Worm (Caenorhabditis elegans) whole organism, L3 larva: ENCODE data around the gene cpna-2.

ENCODE experiments used
- R02D3.7 ChIP-seq: fragments of 150-350 bp; optimal IDR thresholded peaks from 2 replicates; lab custom pipeline; 2014; ENCODE audit warnings: missing biosample characterization, missing genetic modification characterization
- aly-2 ChIP-seq: fragments of 150-350 bp; optimal IDR thresholded peaks from 2 replicates; lab custom pipeline; 2014; ENCODE audit warnings: missing biosample characterization, missing genetic modification characterization
- ama-1 ChIP-seq: fragments of 150-350 bp; optimal IDR thresholded peaks from 2 replicates; lab custom pipeline; 2018
- ceh-28 ChIP-seq: fragments of 150-350 bp; optimal IDR thresholded peaks from 2 replicates; lab custom pipeline; 2014; ENCODE audit warnings: missing biosample characterization, missing genetic modification reagents, missing genetic modification characterization
- ceh-82 ChIP-seq: fragments of 150-350 bp; optimal IDR thresholded peaks from 2 replicates; lab custom pipeline; 2014; ENCODE audit warnings: missing biosample characterization, missing genetic modification characterization
- ceh-9 ChIP-seq: sonication (generic microtip); optimal IDR thresholded peaks from 2 replicates; lab custom pipeline; 2018; ENCODE audit warnings: missing biosample characterization, missing genetic modification characterization
- daf-12 ChIP-seq: fragments of 150-350 bp; optimal IDR thresholded peaks from 2 replicates; lab custom pipeline; 2014; ENCODE audit warnings: missing biosample characterization, missing genetic modification reagents, missing genetic modification characterization
- elt-1 ChIP-seq: fragments of 150-350 bp; optimal IDR thresholded peaks from 2 replicates; lab custom pipeline; 2014; ENCODE audit warnings: missing biosample characterization, missing genetic modification characterization
- elt-2 ChIP-seq: sonication (generic microtip); optimal IDR thresholded peaks from 2 replicates; lab custom pipeline; 2016; ENCODE audit warnings: missing genetic modification reagents, mild to moderate bottlenecking, missing genetic modification characterization, missing compliant biosample characterization
- elt-3 ChIP-seq, 3 experiments: fragments of 150-350 bp in 1 of 3; sonication (generic microtip) in 2 of 3; optimal IDR thresholded peaks; 2 replicates in 2 of 3; 4 replicates in 1 of 3; lab custom pipeline; 2014 to 2017; ENCODE audit warnings: missing biosample characterization in 3 of 3, missing genetic modification characterization in 3 of 3
- fkh-10 ChIP-seq: sonication (generic microtip); optimal IDR thresholded peaks from 2 replicates; lab custom pipeline; 2017; ENCODE audit warnings: missing biosample characterization, missing genetic modification reagents, missing genetic modification characterization
- fkh-2 ChIP-seq: fragments of 150-350 bp; optimal IDR thresholded peaks from 2 replicates; lab custom pipeline; 2014; ENCODE audit warnings: missing biosample characterization, missing genetic modification reagents, missing genetic modification characterization
- fos-1 ChIP-seq: fragments of 150-350 bp; optimal IDR thresholded peaks from 2 replicates; lab custom pipeline; 2014; ENCODE audit warnings: missing biosample characterization, missing genetic modification characterization
- jun-1 ChIP-seq: fragments of 150-350 bp; optimal IDR thresholded peaks from 2 replicates; lab custom pipeline; 2014; ENCODE audit warnings: missing biosample characterization, missing genetic modification reagents, missing genetic modification characterization
- lin-15B ChIP-seq: fragments of 150-350 bp; optimal IDR thresholded peaks from 2 replicates; lab custom pipeline; 2014; ENCODE audit warnings: missing biosample characterization, missing genetic modification characterization
- lin-39 ChIP-seq: fragments of 150-350 bp; optimal IDR thresholded peaks from 2 replicates; lab custom pipeline; 2018; ENCODE audit warnings: missing biosample characterization, missing genetic modification reagents, missing genetic modification characterization
- lsy-12 ChIP-seq: sonication (generic microtip); optimal IDR thresholded peaks from 2 replicates; lab custom pipeline; 2016; ENCODE audit warnings: mild to moderate bottlenecking, missing genetic modification characterization, missing compliant biosample characterization
- mml-1 ChIP-seq: fragments of 150-350 bp; sonication (generic microtip); optimal IDR thresholded peaks from 3 replicates; lab custom pipeline; 2014; ENCODE audit warnings: missing biosample characterization, missing genetic modification characterization
- nfya-1 ChIP-seq: sonication (generic microtip); optimal IDR thresholded peaks from 2 replicates; lab custom pipeline; 2017; ENCODE audit warnings: missing genetic modification characterization, mild to moderate bottlenecking, missing compliant biosample characterization, antibody characterized with exemption, moderate library complexity; ENCODE audit not compliant: insufficient read depth
- nhr-12 ChIP-seq: fragments of 150-350 bp; optimal IDR thresholded peaks from 2 replicates; lab custom pipeline; 2014; ENCODE audit warnings: missing biosample characterization, missing genetic modification characterization
- nhr-23 ChIP-seq: fragments of 150-350 bp; optimal IDR thresholded peaks from 2 replicates; lab custom pipeline; 2014; ENCODE audit warnings: missing biosample characterization, missing genetic modification reagents, missing genetic modification characterization
- nhr-237 ChIP-seq: fragments of 150-350 bp; optimal IDR thresholded peaks from 2 replicates; lab custom pipeline; 2014; ENCODE audit warnings: missing biosample characterization, missing genetic modification characterization
- nhr-25 ChIP-seq: sonication (generic microtip); optimal IDR thresholded peaks from 2 replicates; lab custom pipeline; 2017; ENCODE audit warnings: missing biosample characterization, missing genetic modification characterization
- nhr-28 ChIP-seq: fragments of 150-350 bp; optimal IDR thresholded peaks from 2 replicates; lab custom pipeline; 2014; ENCODE audit warnings: missing biosample characterization, missing genetic modification characterization
- nhr-43 ChIP-seq: sonication (generic microtip); optimal IDR thresholded peaks from 2 replicates; lab custom pipeline; 2016; ENCODE audit warnings: mild to moderate bottlenecking, missing genetic modification characterization, missing compliant biosample characterization; ENCODE audit not compliant: poor library complexity, severe bottlenecking
- nhr-67 ChIP-seq: fragments of 150-350 bp; optimal IDR thresholded peaks from 2 replicates; lab custom pipeline; 2014; ENCODE audit warnings: missing biosample characterization, missing genetic modification characterization
- nhr-76 ChIP-seq: fragments of 150-350 bp; sonication (generic microtip); optimal IDR thresholded peaks from 5 replicates; lab custom pipeline; 2014; ENCODE audit warnings: missing biosample characterization, missing genetic modification characterization
- pha-4 ChIP-seq: fragments of 150-350 bp; optimal IDR thresholded peaks from 2 replicates; lab custom pipeline; 2014; ENCODE audit warnings: missing biosample characterization, missing genetic modification reagents, missing genetic modification characterization
- pqm-1 ChIP-seq: fragments of 150-350 bp; optimal IDR thresholded peaks from 2 replicates; lab custom pipeline; 2017; ENCODE audit warnings: missing biosample characterization, missing genetic modification characterization, inconsistent platforms
- sea-2 ChIP-seq: fragments of 150-350 bp; sonication (generic microtip); optimal IDR thresholded peaks from 4 replicates; lab custom pipeline; 2014; ENCODE audit warnings: missing biosample characterization, missing genetic modification reagents, missing genetic modification characterization
- snpc-4 ChIP-seq: fragments of 150-350 bp; optimal IDR thresholded peaks from 2 replicates; lab custom pipeline; 2014; ENCODE audit warnings: missing biosample characterization, missing genetic modification characterization
- unc-39 ChIP-seq: sonication (generic microtip); optimal IDR thresholded peaks from 4 replicates; lab custom pipeline; 2017; ENCODE audit warnings: missing biosample characterization, missing genetic modification characterization
- unc-62 ChIP-seq: fragments of 150-350 bp; sonication (generic microtip); optimal IDR thresholded peaks from 4 replicates; lab custom pipeline; 2014; ENCODE audit warnings: missing biosample characterization, missing genetic modification reagents, missing genetic modification characterization
- ztf-11 ChIP-seq: fragments of 150-350 bp; optimal IDR thresholded peaks from 2 replicates; lab custom pipeline; 2014; ENCODE audit warnings: missing biosample characterization, missing genetic modification characterization

cpna-2 gene

DNA sequence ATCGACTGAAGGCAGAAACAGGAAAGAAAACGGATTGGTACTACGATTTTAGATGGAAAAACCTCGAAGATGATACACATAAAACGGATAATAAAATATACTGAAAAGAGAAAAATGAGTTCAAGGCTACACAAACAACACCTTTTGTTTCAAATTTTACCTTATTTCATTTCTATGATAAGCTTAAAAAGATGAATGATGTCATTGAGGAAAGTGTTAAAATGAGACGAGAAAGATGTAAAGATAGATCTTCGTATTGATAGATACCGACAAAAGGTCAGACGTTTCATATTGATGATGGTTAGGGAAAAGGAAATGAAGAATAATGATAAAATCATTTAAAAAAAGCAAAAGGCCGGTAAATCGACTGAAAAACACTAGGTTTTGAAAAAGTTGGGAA, 64.9 kb downstream of the cpna-2 start:
- TF ChIP-seq jun-1 (no peak), nhr-23 (tag; lab: Kevin White, UChicago) (peak; percentile 58), snpc-4 (tag; lab: Kevin White, UChicago) (no peak), unc-39 (tag; lab: Kevin White, UChicago) (no peak), ceh-9 (tag; lab: Kevin White, UChicago) (no peak), nhr-76 (tag; lab: Kevin White, UChicago) (no peak), mml-1 (tag; lab: Kevin White, UChicago) (no peak), ama-1 (lab: Kevin White, UChicago) (no peak), ceh-28 (peak; percentile 17), nfya-1 (no peak), lsy-12 (tag; lab: Kevin White, UChicago) (no peak), unc-62 (GFP tag; lab: Kevin White, UChicago) (no peak), nhr-25 (peak; percentile 60), elt-3 (tag; optimal IDR thresholded peaks at IDR 0.05; lab: Kevin White, UChicago) (no peak), aly-2 (tag; lab: Kevin White, UChicago) (no peak), elt-1 (tag; lab: Kevin White, UChicago) (peak; percentile 59), pqm-1 (no peak), elt-2 (tag; lab: Kevin White, UChicago) (no peak), fos-1 (no peak), daf-12 (tag; lab: Kevin White, UChicago) (no peak), ztf-11 (tag; lab: Kevin White, UChicago) (no peak), ceh-82 (tag; lab: Kevin White, UChicago) (no peak), R02D3.7 (tag; lab: Kevin White, UChicago) (no peak)

DNA sequence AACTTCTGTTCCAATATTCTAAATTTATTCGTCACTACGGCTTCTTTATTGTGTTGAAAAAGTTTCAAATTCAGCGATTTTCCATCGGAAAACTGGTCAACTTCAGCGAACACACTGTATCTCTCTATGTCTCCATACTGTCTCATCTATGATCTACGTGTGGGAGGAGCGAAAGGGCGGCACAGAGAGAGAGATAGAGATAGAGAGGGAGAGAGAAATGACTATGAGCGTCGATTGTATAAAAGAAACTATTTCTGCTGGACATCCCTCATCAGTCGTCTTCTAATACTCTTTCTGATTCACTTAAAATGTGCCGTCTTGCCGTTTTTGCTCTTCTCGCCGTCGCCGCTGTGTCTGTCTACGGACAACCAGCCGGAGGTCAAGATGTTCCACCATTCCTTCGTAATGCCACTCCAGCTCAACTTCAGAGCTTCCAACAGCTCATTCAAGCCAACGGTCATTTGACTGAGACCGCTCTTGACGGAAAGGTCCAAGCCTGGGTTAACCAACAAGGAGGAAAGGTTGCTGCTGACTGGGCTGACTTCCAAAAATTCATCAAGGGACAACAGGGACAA, 65.7 kb downstream of the cpna-2 start, which contains the start of gene srlf-1:
Gene srlf-1, plus strand, starts transcription at position 268 of the 575 bp plus-strand sequence.
- no peak for TF ChIP-seq snpc-4 (tag; lab: Kevin White, UChicago)
- peak; percentile 60 for TF ChIP-seq nhr-23 (tag; lab: Kevin White, UChicago)
- peak; percentile 74 for TF ChIP-seq nhr-25
- TF ChIP-seq elt-3 (tag; optimal IDR thresholded peaks at IDR 0.05; lab: Kevin White, UChicago) = peak in 1 of 3 experiments; percentile 50
- TF ChIP-seq ama-1 (lab: Kevin White, UChicago) = peak; percentile 79
- TF ChIP-seq nhr-76 (tag; lab: Kevin White, UChicago) = no peak

DNA sequence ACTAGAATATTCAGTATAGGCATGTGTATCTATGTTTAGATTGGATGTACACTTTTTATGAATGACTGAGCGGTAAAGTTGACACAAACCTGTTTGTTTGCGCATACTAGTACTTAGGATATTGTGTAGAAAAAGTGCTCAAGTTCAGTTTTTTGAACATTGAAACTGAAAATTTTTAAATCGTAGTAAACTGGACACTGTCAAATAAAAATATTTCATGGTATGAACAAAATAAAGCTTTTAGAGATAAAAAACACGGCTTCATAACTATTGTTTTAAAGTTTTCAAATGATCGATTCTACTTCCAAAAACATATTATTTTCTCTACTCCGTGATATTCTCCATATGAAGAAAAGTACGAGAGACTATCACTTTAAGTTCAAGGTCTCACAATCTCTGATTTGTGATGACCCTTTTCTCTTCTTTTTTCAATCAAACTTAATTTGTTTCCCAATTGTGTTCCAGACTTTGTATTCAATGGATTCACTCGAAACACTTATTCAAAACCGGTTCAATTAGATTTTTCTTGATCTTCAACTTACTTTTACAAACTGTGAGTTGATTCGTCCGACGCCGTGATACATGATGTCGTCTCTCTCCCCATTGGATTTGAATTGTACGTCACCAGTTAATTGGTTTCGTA, 66.8 kb downstream of the cpna-2 start:
- TF ChIP-seq ceh-28 (peak; percentile 20), R02D3.7 (tag; lab: Kevin White, UChicago) (peak; percentile 18), nhr-237 (tag; lab: Kevin White, UChicago) (no peak), elt-3 (tag; optimal IDR thresholded peaks at IDR 0.05; lab: Kevin White, UChicago) (no peak), pha-4 (tag; lab: Kevin White, UChicago) (peak; percentile 41), lsy-12 (tag; lab: Kevin White, UChicago) (no peak), nhr-23 (tag; lab: Kevin White, UChicago) (peak; percentile 67), nhr-67 (tag; lab: Kevin White, UChicago) (no peak), lin-15B (tag; lab: Kevin White, UChicago) (no peak), nfya-1 (no peak), nhr-12 (tag; lab: Kevin White, UChicago) (no peak), nhr-43 (peak; percentile 10), fos-1 (no peak), fkh-10 (GFP tag; lab: Kevin White, UChicago) (no peak), jun-1 (no peak), fkh-2 (tag; lab: Kevin White, UChicago) (no peak), sea-2 (no peak), ceh-82 (tag; lab: Kevin White, UChicago) (peak; percentile 6), ztf-11 (tag; lab: Kevin White, UChicago) (no peak), lin-39 (tag; lab: Kevin White, UChicago) (no peak), elt-1 (tag; lab: Kevin White, UChicago) (no peak), nhr-28 (no peak), aly-2 (tag; lab: Kevin White, UChicago) (no peak)

DNA sequence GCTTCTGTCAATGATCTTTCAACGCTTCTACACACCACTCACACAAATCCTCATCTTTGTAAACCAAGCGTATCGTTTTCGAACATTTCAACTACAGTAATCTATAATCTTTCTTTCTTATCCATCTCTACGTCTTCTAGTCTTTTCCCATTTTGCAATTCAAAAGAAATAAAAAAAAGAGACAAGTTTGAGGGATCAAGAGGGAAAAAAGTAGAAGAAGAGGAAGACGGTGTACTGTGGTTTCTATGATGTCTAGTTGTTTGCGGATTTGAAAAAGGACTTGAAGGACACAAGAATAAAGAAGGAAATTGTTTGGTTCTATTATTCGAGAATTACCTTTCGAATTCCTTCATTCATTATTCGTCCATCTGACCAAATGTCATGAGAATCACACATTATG, 67.8 kb downstream of the cpna-2 start:
- TF ChIP-seq nhr-25 (peak; percentile 25), fkh-10 (GFP tag; lab: Kevin White, UChicago) (no peak), pha-4 (tag; lab: Kevin White, UChicago) (no peak)
